Worm (Caenorhabditis elegans): Measurements from ENCODE around the gene F15G9.2.

Gene F15G9.2

ce11 chrX:9698359-9698758 lies 15.2 kb downstream of the F15G9.2 start, which contains the start of gene dyf-7:
dyf-7 (plus strand) TSS chrX:9698659.
- no peak for TF ChIP-seq F16B12.6 (tag; optimal IDR thresholded peaks at IDR 0.05)
- TF ChIP-seq fkh-4 (tag; optimal IDR thresholded peaks at IDR 0.05; ENCODE audit: borderline replicate concordance): no peak
- TF ChIP-seq swsn-7 (tag; optimal IDR thresholded peaks at IDR 0.05): no peak

DNA sequence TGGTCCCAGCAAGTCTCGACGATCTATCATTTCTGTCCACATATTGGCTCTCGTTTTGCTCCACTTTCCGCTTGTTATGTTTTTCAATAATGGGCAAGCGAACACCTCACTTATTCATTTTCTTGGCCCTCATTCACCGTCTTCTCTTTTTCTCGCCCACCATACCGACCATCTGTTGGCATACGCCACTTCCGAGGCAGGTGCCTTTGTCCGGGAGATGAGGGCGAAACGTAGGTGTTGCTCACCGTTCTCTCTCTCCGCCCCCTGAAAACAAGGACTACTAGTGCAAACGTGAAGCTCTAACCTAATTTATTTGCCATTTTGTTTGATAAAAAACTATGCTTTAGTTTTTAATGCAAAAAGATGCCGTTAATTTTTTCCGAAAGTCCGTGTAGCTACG lies 15.9 kb downstream of the F15G9.2 start:
- TF ChIP-seq unc-30 (tag; optimal IDR thresholded peaks at IDR 0.05) (no peak), nhr-71 (tag; optimal IDR thresholded peaks at IDR 0.05) (no peak)

DNA sequence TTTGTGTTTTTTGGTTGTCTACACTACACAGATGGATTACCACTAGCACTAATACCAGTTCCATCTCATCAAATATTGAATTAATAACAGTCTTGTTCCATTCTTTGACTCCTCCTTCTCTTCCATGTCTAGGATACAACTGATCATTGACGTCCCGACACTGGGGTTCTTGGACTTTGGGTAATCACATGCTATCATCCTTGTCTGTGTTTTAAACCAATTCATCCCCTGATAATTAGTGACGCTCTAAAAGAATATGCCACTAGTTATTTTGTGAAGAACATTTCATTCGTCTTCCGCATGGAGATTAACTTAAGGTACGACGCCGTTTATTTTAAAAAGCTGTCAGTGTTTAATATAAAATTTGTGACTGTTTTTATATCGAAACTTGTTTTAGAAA lies 23.1 kb downstream of the F15G9.2 start, which contains the start of gene npr-18:
TSS of gene npr-18 (plus strand) at position 301 of the 400 bp plus-strand sequence.
- TF ChIP-seq lin-35 (GFP tag; optimal IDR thresholded peaks at IDR 0.05) (no peak), dsc-1 (tag; optimal IDR thresholded peaks at IDR 0.05) (peak; percentile 72)

- TF ChIP-seq lin-14 (GFP tag; optimal IDR thresholded peaks at IDR 0.05) (peak; percentile 23), efl-1 (optimal IDR thresholded peaks at IDR 0.05) (no peak), efl-1 (GFP tag; optimal IDR thresholded peaks at IDR 0.05 in 1 of 2) (peak in 1 of 2 experiments; percentile 85), elt-2 (tag; optimal IDR thresholded peaks at IDR 0.05) (peak; percentile 83), C34B4.2 (tag; optimal IDR thresholded peaks at IDR 0.05) (no peak), tlp-1 (tag; optimal IDR thresholded peaks at IDR 0.05) (peak; percentile 25)
Observed at ce11 chrX:9687264-9687663, 26.2 kb downstream of the F15G9.2 start.

ce11 chrX:9680119-9680682 lies 33.3 kb downstream of the F15G9.2 start, which contains the start of gene ifp-1:
ifp-1 (minus strand) TSS chrX:9680169.
- peak in 1 of 2 experiments; percentile 24 for TF ChIP-seq lin-35 (GFP tag; optimal IDR thresholded peaks at IDR 0.05)
- peak; percentile 11 for TF ChIP-seq nhr-20 (tag; optimal IDR thresholded peaks at IDR 0.05)
- peak; percentile 92 for TF ChIP-seq elt-2 (tag; optimal IDR thresholded peaks at IDR 0.05)
- no peak for TF ChIP-seq ceh-88 (GFP tag; IDR thresholded peaks at IDR 0.05)

DNA sequence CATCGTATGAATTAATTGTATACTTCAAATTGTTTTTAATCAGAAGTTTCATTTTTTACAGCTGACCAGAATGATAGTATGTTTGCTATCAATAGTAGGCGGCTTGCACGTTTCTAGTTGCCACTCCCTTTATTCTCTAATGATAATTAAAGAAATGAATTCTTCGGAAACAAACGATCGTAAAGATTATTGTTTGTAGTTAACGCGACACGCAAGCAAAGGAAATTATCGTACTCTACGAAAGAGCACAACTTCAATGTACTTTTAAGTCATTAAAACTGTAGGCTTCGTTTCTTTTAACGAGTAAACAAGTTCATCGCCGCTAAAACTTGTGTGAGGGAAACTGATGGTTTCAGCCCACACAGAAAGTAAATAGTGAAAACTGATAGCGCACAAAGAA lies 34.1 kb downstream of the F15G9.2 start:
- no peak for TF ChIP-seq aha-1 (tag; optimal IDR thresholded peaks at IDR 0.05)
- no peak for TF ChIP-seq grh-1 (GFP tag; IDR thresholded peaks at IDR 0.05)
- no peak for TF ChIP-seq rnt-1 (tag; optimal IDR thresholded peaks at IDR 0.05)
- TF ChIP-seq snu-23 (GFP tag; optimal IDR thresholded peaks at IDR 0.05): no peak
- TF ChIP-seq ztf-11 (tag; optimal IDR thresholded peaks at IDR 0.05): no peak
- TF ChIP-seq mdl-1 (tag; optimal IDR thresholded peaks at IDR 0.05): peak in 1 of 2 experiments; percentile 4
- no peak for TF ChIP-seq fkh-8 (tag; optimal IDR thresholded peaks at IDR 0.05)
- TF ChIP-seq nhr-237 (tag; optimal IDR thresholded peaks at IDR 0.05): no peak
- TF ChIP-seq mef-2 (tag; optimal IDR thresholded peaks at IDR 0.05): no peak
- no peak for TF ChIP-seq sup-37 (GFP tag; optimal IDR thresholded peaks at IDR 0.05)
- TF ChIP-seq pqm-1 (tag; optimal IDR thresholded peaks at IDR 0.05): no peak
- no peak for TF ChIP-seq hlh-17 (GFP tag; optimal IDR thresholded peaks at IDR 0.05; ENCODE audit: borderline replicate concordance)
- TF ChIP-seq elt-2 (tag; optimal IDR thresholded peaks at IDR 0.05): peak; percentile 86
- no peak for TF ChIP-seq pag-3 (tag; optimal IDR thresholded peaks at IDR 0.05; ENCODE audit: borderline replicate concordance, insufficient read depth)
- no peak for TF ChIP-seq nhr-77 (tag; optimal IDR thresholded peaks at IDR 0.05)
- TF ChIP-seq lin-14 (GFP tag; optimal IDR thresholded peaks at IDR 0.05): no peak
- TF ChIP-seq lin-15B (tag; optimal IDR thresholded peaks at IDR 0.05): no peak
- TF ChIP-seq snpc-4 (tag; optimal IDR thresholded peaks at IDR 0.05): no peak
- no peak for TF ChIP-seq egl-27 (tag; optimal IDR thresholded peaks at IDR 0.05)
- TF ChIP-seq nhr-20 (tag; optimal IDR thresholded peaks at IDR 0.05): peak; percentile 36
- TF ChIP-seq unc-98 (GFP tag; IDR thresholded peaks at IDR 0.05): no peak
- TF ChIP-seq fkh-10 (GFP tag; optimal IDR thresholded peaks at IDR 0.05): no peak
- TF ChIP-seq efl-3 (GFP tag; optimal IDR thresholded peaks at IDR 0.05): no peak
- no peak for TF ChIP-seq sptf-1 (tag; optimal IDR thresholded peaks at IDR 0.05)
- TF ChIP-seq nhr-28 (tag; optimal IDR thresholded peaks at IDR 0.05): no peak
- TF ChIP-seq ets-5 (GFP tag; IDR thresholded peaks at IDR 0.05): no peak
- TF ChIP-seq fos-1 (tag; optimal IDR thresholded peaks at IDR 0.05): no peak
- TF ChIP-seq pax-3 (tag; optimal IDR thresholded peaks at IDR 0.05): no peak
- no peak for TF ChIP-seq ztf-4 (tag; optimal IDR thresholded peaks at IDR 0.05)
- TF ChIP-seq nhr-11 (tag; optimal IDR thresholded peaks at IDR 0.05): no peak
- no peak for TF ChIP-seq aly-2 (tag; optimal IDR thresholded peaks at IDR 0.05)
- no peak for TF ChIP-seq tlp-1 (tag; optimal IDR thresholded peaks at IDR 0.05)

Data from whole organism, L1 larva.